Worm (Caenorhabditis elegans) whole organism, L4 larva: Measurements from ENCODE around the gene gbb-2.

ENCODE experiments used
- D1046.2 ChIP-seq: fragments of 200-800 bp; sonication (Bioruptor generic); IDR thresholded peaks from 2 replicates; pipeline ENCODE4 v1.3.6; 2022; ENCODE audit warnings: missing genetic modification characterization, missing compliant biosample characterization
- F26F4.8 ChIP-seq: fragments of 200-800 bp; sonication (Bioruptor generic); conservative IDR thresholded peaks from 2 replicates; pipeline ENCODE4 v1.3.6; 2022; ENCODE audit warnings: missing genetic modification characterization, missing compliant biosample characterization
- F44E2.7 ChIP-seq: fragments of 200-800 bp; sonication (Bioruptor generic); IDR thresholded peaks from 2 replicates; pipeline ENCODE4 v2.1.2; 2022; ENCODE audit warnings: missing genetic modification characterization, missing compliant biosample characterization
- F49E8.2 ChIP-seq: sonication (generic microtip); optimal IDR thresholded peaks from 2 replicates; lab custom pipeline; 2016; ENCODE audit warnings: missing compliant biosample characterization, mild to moderate bottlenecking, missing genetic modification characterization, borderline replicate concordance
- ZK337.2 ChIP-seq: fragments of 200-800 bp; sonication (Bioruptor generic); IDR thresholded peaks from 2 replicates; pipeline ENCODE4 v1.3.6; 2022; ENCODE audit warnings: missing genetic modification reagents, missing genetic modification characterization, missing compliant biosample characterization
- aha-1 ChIP-seq: fragments of 150-350 bp; peaks from one replicate; lab custom pipeline; 2014; ENCODE audit warnings: missing biosample characterization, missing genetic modification characterization
- ama-1 ChIP-seq: fragments of 150-350 bp; optimal IDR thresholded peaks from 2 replicates; lab custom pipeline; 2014; ENCODE audit warnings: inconsistent platforms, mixed read lengths
- arid-1 ChIP-seq: fragments of 200-800 bp; sonication (Bioruptor generic); conservative IDR thresholded peaks from 2 replicates; pipeline ENCODE4 v1.3.6; 2022; ENCODE audit warnings: missing genetic modification reagents, missing genetic modification characterization, missing compliant biosample characterization
- ceh-44 ChIP-seq: fragments of 200-800 bp; sonication (Bioruptor generic); IDR thresholded peaks from 2 replicates; pipeline ENCODE4 v1.3.6; 2022; ENCODE audit warnings: missing genetic modification reagents, missing genetic modification characterization, missing compliant biosample characterization
- daf-19 ChIP-seq: fragments of 200-800 bp; sonication (Bioruptor generic); conservative IDR thresholded peaks from 2 replicates; pipeline ENCODE4 v1.3.6; 2022; ENCODE audit warnings: missing genetic modification characterization, missing compliant biosample characterization
- duxl-1 ChIP-seq: sonication (generic microtip); optimal IDR thresholded peaks from 2 replicates; lab custom pipeline; 2016; ENCODE audit warnings: mild to moderate bottlenecking, missing genetic modification characterization, moderate library complexity, missing compliant biosample characterization; ENCODE audit not compliant: poor library complexity
- dve-1 ChIP-seq: sonication (generic microtip); optimal IDR thresholded peaks from 2 replicates; lab custom pipeline; 2017; ENCODE audit warnings: antibody characterized with exemption, mild to moderate bottlenecking, missing genetic modification characterization, missing compliant biosample characterization; ENCODE audit not compliant: insufficient read depth
- egl-43 ChIP-seq: fragments of 200-800 bp; sonication (Bioruptor generic); IDR thresholded peaks from 2 replicates; pipeline ENCODE4 v1.3.6; 2022; ENCODE audit warnings: missing genetic modification reagents, missing genetic modification characterization, missing compliant biosample characterization
- fkh-10 ChIP-seq: fragments of 150-350 bp; optimal IDR thresholded peaks from 2 replicates; lab custom pipeline; 2014; ENCODE audit warnings: missing biosample characterization, missing genetic modification reagents, missing genetic modification characterization
- gei-8 ChIP-seq: fragments of 200-800 bp; sonication (Bioruptor generic); optimal IDR thresholded peaks from 2 replicates; lab custom pipeline; 2018; ENCODE audit warnings: mild to moderate bottlenecking, missing genetic modification characterization, missing compliant biosample characterization
- hif-1 ChIP-seq, 2 experiments: sonication (generic microtip); optimal IDR thresholded peaks; 2 replicates each; lab custom pipeline; 2016 to 2017; ENCODE audit warnings: missing compliant biosample characterization in 2 of 2, missing genetic modification characterization in 2 of 2, missing genetic modification reagents in 2 of 2, missing genotype in 2 of 2, mild to moderate bottlenecking in 1 of 2
- hlh-11 ChIP-seq: fragments of 200-800 bp; sonication (Bioruptor generic); optimal IDR thresholded peaks from 2 replicates; lab custom pipeline; 2018; ENCODE audit warnings: mild to moderate bottlenecking, missing genetic modification characterization, missing compliant biosample characterization
- hlh-30 ChIP-seq: sonication (generic microtip); optimal IDR thresholded peaks from 2 replicates; lab custom pipeline; 2017; ENCODE audit warnings: antibody characterized with exemption, mild to moderate bottlenecking, missing genetic modification characterization, missing compliant biosample characterization; ENCODE audit not compliant: insufficient read depth
- lin-13 ChIP-seq: fragments of 150-350 bp; optimal IDR thresholded peaks from 2 replicates; lab custom pipeline; 2014; ENCODE audit warnings: missing biosample characterization, missing genetic modification reagents, missing genetic modification characterization
- lin-29 ChIP-seq: fragments of 200-800 bp; sonication (Bioruptor generic); IDR thresholded peaks from 2 replicates; pipeline ENCODE4 v1.3.6; 2022; ENCODE audit warnings: missing genetic modification reagents, missing genetic modification characterization, missing compliant biosample characterization
- madf-9 ChIP-seq: fragments of 200-800 bp; sonication (Bioruptor generic); conservative IDR thresholded peaks from 2 replicates; pipeline ENCODE4 v1.3.6; 2022; ENCODE audit warnings: missing genetic modification reagents, missing genetic modification characterization, missing compliant biosample characterization
- mdl-1 ChIP-seq, 2 experiments: fragments of 150-350 bp in 1 of 2; sonication (generic microtip) in 1 of 2; optimal IDR thresholded peaks; 2 replicates each; lab custom pipeline; 2014 to 2017; ENCODE audit warnings: missing biosample characterization in 2 of 2, missing genetic modification characterization in 2 of 2
- mes-2 ChIP-seq: sonication (generic microtip); optimal IDR thresholded peaks from 2 replicates; lab custom pipeline; 2016; ENCODE audit warnings: missing genotype, mild to moderate bottlenecking, missing genetic modification characterization, missing compliant biosample characterization; ENCODE audit not compliant: poor library complexity, severe bottlenecking
- nhr-102 ChIP-seq: sonication (generic microtip); optimal IDR thresholded peaks from 2 replicates; lab custom pipeline; 2016; ENCODE audit warnings: mild to moderate bottlenecking, missing genetic modification characterization, moderate library complexity, missing compliant biosample characterization
- nhr-25 ChIP-seq: sonication (generic microtip); optimal IDR thresholded peaks from 2 replicates; lab custom pipeline; 2017; ENCODE audit warnings: missing genetic modification characterization, mild to moderate bottlenecking, missing compliant biosample characterization, antibody characterized with exemption, moderate library complexity, borderline replicate concordance; ENCODE audit not compliant: insufficient read depth
- nhr-28 ChIP-seq: fragments of 150-350 bp; optimal IDR thresholded peaks from 2 replicates; lab custom pipeline; 2014; ENCODE audit warnings: missing biosample characterization, missing genetic modification characterization
- nhr-42 ChIP-seq: fragments of 200-800 bp; sonication (Bioruptor generic); IDR thresholded peaks from 2 replicates; pipeline ENCODE4 v1.3.6; 2022; ENCODE audit warnings: missing genetic modification characterization, missing compliant biosample characterization
- nhr-77 ChIP-seq: fragments of 150-350 bp; optimal IDR thresholded peaks from 2 replicates; lab custom pipeline; 2014; ENCODE audit warnings: missing biosample characterization, missing genetic modification characterization
- php-3 ChIP-seq: fragments of 200-800 bp; sonication (Bioruptor generic); IDR thresholded peaks from 2 replicates; pipeline ENCODE4 v1.3.6; 2022; ENCODE audit warnings: missing genetic modification reagents, missing genetic modification characterization, missing compliant biosample characterization
- rbr-2 ChIP-seq: sonication (generic microtip); optimal IDR thresholded peaks from 2 replicates; lab custom pipeline; 2016; ENCODE audit warnings: missing genotype, missing genetic modification characterization, missing compliant biosample characterization
- set-16 ChIP-seq: fragments of 200-800 bp; sonication (Bioruptor generic); IDR thresholded peaks from 2 replicates; pipeline ENCODE4 v1.3.6; 2022; ENCODE audit warnings: missing genetic modification reagents, missing genetic modification characterization, missing compliant biosample characterization
- tra-1 ChIP-seq: fragments of 200-800 bp; sonication (Bioruptor generic); IDR thresholded peaks from 2 replicates; pipeline ENCODE4 v1.3.6; 2022; ENCODE audit warnings: missing genetic modification reagents, missing genetic modification characterization, missing compliant biosample characterization
- unc-62 ChIP-seq, 3 experiments: fragments of 150-350 bp in 1 of 3; sonication (generic microtip); optimal IDR thresholded peaks in 2 of 3; peaks in 1 of 3; 1 replicate in 1 of 3; 2 replicates in 2 of 3; lab custom pipeline; 2014 to 2017; ENCODE audit warnings: missing biosample characterization in 3 of 3, missing genetic modification characterization in 3 of 3, missing genetic modification reagents in 3 of 3, missing genotype in 1 of 3
- vab-7 ChIP-seq: fragments of 200-800 bp; sonication (Bioruptor generic); IDR thresholded peaks from 2 replicates; pipeline ENCODE4 v1.3.6; 2022; ENCODE audit warnings: missing genetic modification reagents, missing genetic modification characterization, missing compliant biosample characterization
- zag-1 ChIP-seq: fragments of 150-350 bp; optimal IDR thresholded peaks from 2 replicates; lab custom pipeline; 2014; ENCODE audit warnings: missing biosample characterization, missing genetic modification characterization
- zip-11 ChIP-seq: fragments of 200-800 bp; sonication (Bioruptor generic); IDR thresholded peaks from 2 replicates; pipeline ENCODE4 v1.3.6; 2022; ENCODE audit warnings: missing genetic modification characterization, missing compliant biosample characterization
- zip-2 ChIP-seq: fragments of 150-350 bp; optimal IDR thresholded peaks from 2 replicates; lab custom pipeline; 2014; ENCODE audit warnings: missing biosample characterization, missing genetic modification characterization

The gbb-2 gene

DNA sequence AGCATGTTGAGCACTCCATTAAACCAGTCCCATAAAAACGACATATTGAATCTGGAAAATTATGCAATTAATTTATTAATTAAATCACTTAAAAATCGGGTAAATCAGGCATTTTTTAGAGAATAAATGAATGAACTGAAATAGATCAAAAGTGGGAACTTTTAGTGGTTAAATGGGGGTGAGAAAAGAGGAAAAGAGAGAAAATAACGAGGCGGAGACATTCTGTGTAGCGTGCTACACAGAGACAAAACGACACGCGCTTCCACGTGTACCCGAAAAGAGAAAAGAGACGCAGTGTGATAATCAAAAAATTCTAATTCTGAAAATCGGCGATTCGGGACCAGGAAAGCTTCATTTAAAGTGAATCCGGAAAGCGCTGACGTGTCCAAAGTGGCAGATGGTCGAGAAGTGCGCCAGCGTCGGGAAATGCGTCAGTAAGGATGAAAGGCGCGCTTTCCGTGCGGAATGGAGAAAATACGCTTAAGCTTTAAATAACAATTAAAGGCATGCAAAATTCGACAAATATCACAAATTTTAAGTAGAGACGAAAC is 6.8 kb upstream of the gbb-2 start, which contains the start of gene sar-1 (continued):
- TF ChIP-seq ZK337.2 (no peak), lin-13 (GFP tag; lab: Kevin White, UChicago) (peak; percentile 83), F44E2.7 (GFP tag; lab: Robert Waterston, UW) (no peak), ama-1 (lab: Kevin White, UChicago) (no peak), daf-19 (GFP tag; lab: Robert Waterston, UW) (no peak), fkh-10 (GFP tag; lab: Kevin White, UChicago) (peak; percentile 11), mdl-1 (tag; optimal IDR thresholded peaks at IDR 0.05; lab: Kevin White, UChicago) (peak; percentile 60 to 83), nhr-77 (tag; lab: Kevin White, UChicago) (peak; percentile 75), F26F4.8 (GFP tag; lab: Robert Waterston, UW) (no peak), set-16 (GFP tag; lab: Robert Waterston, UW) (no peak), nhr-25 (tag; lab: Kevin White, UChicago) (no peak), tra-1 (0 out of 2 replicates have a peak, but pooled peaks have one; percentile 63), zag-1 (tag; lab: Kevin White, UChicago) (no peak), unc-62 (GFP tag; optimal IDR thresholded peaks at IDR 0.05 in 1 of 2; lab: Kevin White, UChicago) (no peak), unc-62 (tag; optimal IDR thresholded peaks at IDR 0.05; lab: Kevin White, UChicago) (no peak), duxl-1 (tag; lab: Kevin White, UChicago) (peak; percentile 71), ceh-44 (0 out of 2 replicates have a peak, but pooled peaks have one; percentile 42), php-3 (GFP tag; lab: Robert Waterston, UW) (0 out of 2 replicates have a peak, but pooled peaks have one; percentile 12), vab-7 (GFP tag; lab: Robert Waterston, UW) (no peak), lin-29 (GFP tag; lab: Robert Waterston, UW) (no peak), hlh-30 (tag; lab: Kevin White, UChicago) (peak; percentile 69), D1046.2 (no peak), arid-1 (GFP tag; lab: Robert Waterston, UW) (peak; percentile 52; the same call in 1 of the 2 replicates), madf-9 (GFP tag; lab: Robert Waterston, UW) (no peak), zip-2 (peak; percentile 14)

DNA sequence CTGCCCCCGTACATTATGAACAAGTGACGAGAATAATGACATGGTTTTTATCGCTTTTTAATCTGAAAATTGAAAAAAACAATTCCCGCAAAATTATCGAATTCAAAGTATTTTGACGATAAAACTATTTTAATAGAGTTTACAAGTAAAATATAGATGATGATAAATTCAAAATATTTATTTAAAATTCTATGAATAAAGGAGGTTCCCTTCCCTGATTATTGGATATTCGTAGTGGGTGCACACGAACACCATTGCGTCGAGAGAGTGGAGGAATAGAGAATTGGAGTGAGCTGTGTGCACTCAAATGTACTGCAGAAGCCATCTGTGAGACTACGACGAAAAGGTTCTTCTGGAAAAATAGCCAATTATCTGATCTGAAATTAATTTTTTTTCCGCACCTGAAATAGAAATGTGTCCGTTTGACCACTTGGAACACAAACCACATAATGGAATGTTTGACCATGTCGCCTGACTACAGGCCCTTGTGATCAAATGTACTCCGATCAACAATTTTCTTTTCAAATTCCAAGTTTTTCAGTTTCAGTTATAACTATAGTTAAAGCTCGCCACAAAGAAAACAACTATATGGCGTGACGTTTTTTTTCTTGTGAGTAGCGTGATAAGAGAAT is 4.8 kb upstream of the gbb-2 start, which contains the start of the genes rfth-1 and ZK180.8:
TSS of gene rfth-1 (minus strand) at position 51 of the 632 bp plus-strand sequence.
TSS of gene ZK180.8 (minus strand) at position 466 of the 632 bp plus-strand sequence.
- TF ChIP-seq F49E8.2 (tag; lab: Kevin White, UChicago) (no peak), dve-1 (tag; lab: Kevin White, UChicago) (peak; percentile 24), hlh-11 (peak; percentile 18), egl-43 (GFP tag; lab: Robert Waterston, UW) (peak; percentile 65), nhr-42 (GFP tag; lab: Robert Waterston, UW) (peak; percentile 50; the same call in 1 of the 2 replicates), nhr-102 (tag; lab: Kevin White, UChicago) (no peak), nhr-28 (tag; lab: Kevin White, UChicago) (peak; percentile 42), gei-8 (GFP tag; lab: Kevin White, UChicago) (peak; percentile 2), mes-2 (tag; lab: Kevin White, UChicago) (peak; percentile 10), hlh-30 (tag; lab: Kevin White, UChicago) (peak; percentile 61), hif-1 (tag; optimal IDR thresholded peaks at IDR 0.05; lab: Kevin White, UChicago) (no peak), zip-11 (no peak), vab-7 (GFP tag; lab: Robert Waterston, UW) (no peak), rbr-2 (tag; lab: Kevin White, UChicago) (no peak), aha-1 (tag; lab: Kevin White, UChicago) (no peak)
- TF ChIP-seq, all 104 proteins: peak for 8
